Worm (Caenorhabditis elegans) whole organism, late embryonic: ENCODE results near the gene R160.4.

Source experiments
- ama-1 ChIP-seq: fragments of 150-350 bp; optimal IDR thresholded peaks from 2 replicates; lab custom pipeline; 2014
- tbx-2 ChIP-seq: sonication (generic microtip); optimal IDR thresholded peaks from 2 replicates; lab custom pipeline; 2016; ENCODE audit warnings: missing genetic modification characterization, missing compliant biosample characterization
- unc-55 ChIP-seq: sonication (generic microtip); optimal IDR thresholded peaks from 2 replicates; lab custom pipeline; 2017; ENCODE audit warnings: missing biosample characterization, missing genetic modification reagents, missing genetic modification characterization

DNA sequence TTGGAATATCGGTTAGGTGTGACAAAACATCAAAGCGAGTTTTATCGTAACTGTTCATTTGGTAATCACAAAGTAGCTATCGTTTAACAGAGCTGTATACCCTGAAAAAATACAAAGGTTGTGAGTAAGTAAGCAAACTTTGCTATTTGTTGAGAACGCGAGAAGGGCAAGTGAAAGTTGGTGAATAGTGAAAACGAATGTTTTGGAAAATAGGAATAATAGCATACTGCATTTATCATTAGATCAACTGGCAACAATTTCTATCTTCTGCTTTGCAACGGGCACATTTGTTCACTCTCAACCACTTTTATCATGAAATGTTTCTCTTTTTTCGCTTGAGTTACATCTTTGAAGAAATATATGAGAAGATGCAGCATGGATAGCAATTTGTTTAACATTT, 39.9 kb downstream of the R160.4 start, which contains the start of gene C24A8.5:
- no peak for TF ChIP-seq tbx-2 (tag; lab: Kevin White, UChicago)
- no peak for TF ChIP-seq ama-1 (lab: Kevin White, UChicago)
- TF ChIP-seq unc-55 (GFP tag; lab: Kevin White, UChicago): no peak
